Worm (Caenorhabditis elegans): ENCODE data around the gene ciao-2B.

DNA sequence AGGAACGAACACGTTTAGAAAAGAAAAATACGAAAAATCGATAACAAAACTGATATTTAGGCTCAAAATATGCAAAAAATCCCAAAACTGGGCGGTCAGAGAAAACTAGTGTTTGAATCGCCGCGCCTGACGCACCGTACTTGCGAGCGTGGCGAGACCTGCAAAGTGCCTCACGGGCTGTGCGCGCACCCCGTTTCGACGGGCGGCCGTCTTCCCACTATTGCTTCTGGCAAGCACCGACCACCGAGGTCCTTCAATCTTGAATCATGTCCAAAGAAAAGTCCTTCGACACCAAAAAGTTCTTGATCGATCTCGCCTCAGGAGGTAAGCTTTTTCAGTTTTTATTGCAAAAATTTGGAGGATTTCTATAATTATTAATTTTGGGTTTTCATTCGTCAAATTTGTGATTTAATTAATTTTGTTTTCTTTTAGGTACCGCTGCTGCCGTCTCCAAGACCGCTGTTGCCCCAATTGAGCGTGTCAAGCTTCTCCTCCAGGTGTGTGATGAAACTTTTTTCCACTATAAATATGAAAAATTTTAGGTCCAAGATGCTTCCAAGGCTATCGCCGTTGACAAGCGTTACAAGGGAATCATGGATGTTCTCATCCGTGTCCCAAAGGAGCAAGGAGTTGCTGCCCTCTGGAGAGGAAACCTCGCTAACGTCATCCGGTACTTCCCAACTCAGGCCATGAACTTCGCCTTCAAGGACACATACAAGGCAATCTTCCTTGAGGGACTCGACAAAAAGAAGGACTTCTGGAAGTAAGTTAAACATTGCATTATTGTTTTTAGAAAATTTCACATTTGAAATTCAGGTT, 23.8 kb upstream of the ciao-2B start, which contains the start of gene ant-1.1:
- TF ChIP-seq egl-27 (tag; optimal IDR thresholded peaks at IDR 0.05) = peak in 1 of 2 experiments; percentile 32
- peak; percentile 96 for TF ChIP-seq nhr-90 (tag; optimal IDR thresholded peaks at IDR 0.05; ENCODE audit: poor library complexity)
- TF ChIP-seq nhr-71 (tag; optimal IDR thresholded peaks at IDR 0.05) = peak; percentile 98

Measured in whole organism, L1 larva.